Worm (Caenorhabditis elegans): Measurements from ENCODE around the gene F59A6.11.

DNA sequence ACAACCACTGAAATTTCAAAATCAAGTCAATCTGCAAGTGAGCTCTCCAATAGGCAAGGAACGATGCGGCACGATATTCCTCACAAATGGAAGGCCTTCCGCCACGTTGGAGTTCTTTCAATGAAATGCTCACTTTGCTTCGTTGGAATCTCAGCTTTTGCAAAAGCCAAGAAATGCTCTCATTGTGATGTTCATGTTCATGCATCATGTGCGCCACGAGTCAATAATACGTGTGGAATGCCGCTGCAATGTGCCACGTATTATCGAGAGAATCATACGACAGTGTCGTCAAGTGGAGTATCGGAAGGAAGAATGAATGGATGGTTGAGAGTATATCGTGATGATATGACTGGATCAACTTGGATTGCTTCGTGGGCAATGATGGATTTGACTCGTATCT, 3.3 kb upstream of the F59A6.11 start:
- no peak for TF ChIP-seq him-1 (tag; optimal IDR thresholded peaks at IDR 0.05)
- no peak for TF ChIP-seq dao-5 (tag; optimal IDR thresholded peaks at IDR 0.05)
- TF ChIP-seq W03F9.2 (tag; optimal IDR thresholded peaks at IDR 0.05): no peak

All from whole organism, L4/young adult.